Fruit fly (Drosophila melanogaster): ENCODE measurements around the gene Rcd4.

Gene Rcd4

dm6 chr2L:8374235-8374634, 8.4 kb upstream of the Rcd4 start, which contains the start of gene Wdr82:
Gene Wdr82, plus strand, starts transcription at chr2L:8374461.
- TF ChIP-seq Med (GFP tag) (peak; percentile 2), YL-1 (GFP tag; optimal IDR thresholded peaks at IDR 0.05) (peak; percentile 8), Ets97D (GFP tag; optimal IDR thresholded peaks at IDR 0.05) (peak; percentile 7), MBD-R2 (GFP tag; IDR thresholded peaks at IDR 0.05) (peak; percentile 77), BtbVII (GFP tag; optimal IDR thresholded peaks at IDR 0.05) (no peak), CG17912 (GFP tag; optimal IDR thresholded peaks at IDR 0.05) (no peak), crp (GFP tag; optimal IDR thresholded peaks at IDR 0.05) (peak in 1 of 2 experiments; percentile 8), CG42726 (GFP tag; IDR thresholded peaks at IDR 0.05; ENCODE audit: partially characterized antibody) (no peak), row (GFP tag; IDR thresholded peaks at IDR 0.05) (peak; percentile 41; the same call in 1 of the 3 replicates), zfh1 (GFP tag; IDR thresholded peaks at IDR 0.05) (no peak), exex (tag; optimal IDR thresholded peaks at IDR 0.05) (peak; percentile 7), CG16813 (GFP tag; IDR thresholded peaks at IDR 0.05; ENCODE audit: partially characterized antibody) (peak; percentile 69), CG13287 (GFP tag; IDR thresholded peaks at IDR 0.05; ENCODE audit: partially characterized antibody) (peak; percentile 85), inv (GFP tag; IDR thresholded peaks at IDR 0.05; ENCODE audit: partially characterized antibody) (peak; percentile 36; the same call in 1 of the 2 replicates), CG17829 (tag; optimal IDR thresholded peaks at IDR 0.05) (peak; percentile 31), vnd (GFP tag; IDR thresholded peaks at IDR 0.05; ENCODE audit: partially characterized antibody) (peak; percentile 65), CG12391 (tag; optimal IDR thresholded peaks at IDR 0.05) (no peak), sna (GFP tag; IDR thresholded peaks at IDR 0.05; ENCODE audit: partially characterized antibody) (peak; percentile 73), stwl (tag; optimal IDR thresholded peaks at IDR 0.05) (peak; percentile 86), p53 (GFP tag; optimal IDR thresholded peaks at IDR 0.05) (no peak), MESR4 (GFP tag; optimal IDR thresholded peaks at IDR 0.05) (peak; percentile 71), Hr39 (optimal IDR thresholded peaks at IDR 0.05) (no peak), unc-4 (GFP tag; IDR thresholded peaks at IDR 0.05; ENCODE audit: partially characterized antibody) (peak; percentile 76), nerfin-2 (GFP tag; IDR thresholded peaks at IDR 0.05; ENCODE audit: partially characterized antibody) (peak; percentile 76; the same call in 1 of the 2 replicates), CG2116 (GFP tag; optimal IDR thresholded peaks at IDR 0.05) (peak; percentile 61), Opbp (GFP tag; IDR thresholded peaks at IDR 0.05; ENCODE audit: partially characterized antibody) (peak; percentile 71; the same call in 2 of the 3 replicates), Oaz (GFP tag; IDR thresholded peaks at IDR 0.05) (no peak), hbn (GFP tag; IDR thresholded peaks at IDR 0.05; ENCODE audit: partially characterized antibody) (peak; percentile 61), pzg (GFP tag; optimal IDR thresholded peaks at IDR 0.05) (peak; percentile 65), Dfd (GFP tag; optimal IDR thresholded peaks at IDR 0.05) (no peak), sens (GFP tag) (peak; percentile 82), pnt (GFP tag; optimal IDR thresholded peaks at IDR 0.05) (no peak), HLH4C (GFP tag; IDR thresholded peaks at IDR 0.05; ENCODE audit: partially characterized antibody) (peak; percentile 84), trem (tag; optimal IDR thresholded peaks at IDR 0.05) (peak; percentile 42), Bteb2 (GFP tag; optimal IDR thresholded peaks at IDR 0.05) (no peak), CG14860 (GFP tag; IDR thresholded peaks at IDR 0.05; ENCODE audit: partially characterized antibody) (peak; percentile 62), CG34224 (GFP tag; IDR thresholded peaks at IDR 0.05; ENCODE audit: partially characterized antibody) (peak; percentile 93), Hmr (GFP tag; optimal IDR thresholded peaks at IDR 0.05) (no peak), bbx (GFP tag; IDR thresholded peaks at IDR 0.05; ENCODE audit: partially characterized antibody) (peak; percentile 87), CG2129 (GFP tag; IDR thresholded peaks at IDR 0.05; ENCODE audit: partially characterized antibody) (peak; percentile 55; the same call in 1 of the 2 replicates), Dll (GFP tag; IDR thresholded peaks at IDR 0.05; ENCODE audit: partially characterized antibody) (peak; percentile 77), tna (GFP tag; IDR thresholded peaks at IDR 0.05; ENCODE audit: partially characterized antibody) (peak; percentile 83), chinmo (GFP tag; IDR thresholded peaks at IDR 0.05; ENCODE audit: partially characterized antibody) (peak; percentile 83), amos (GFP tag; IDR thresholded peaks at IDR 0.05; ENCODE audit: partially characterized antibody) (peak; percentile 77), Dp (GFP tag; optimal IDR thresholded peaks at IDR 0.05) (peak; percentile 84), gro (GFP tag; optimal IDR thresholded peaks at IDR 0.05) (no peak), Dref (GFP tag; IDR thresholded peaks at IDR 0.05) (peak; percentile 85), knrl (GFP tag; IDR thresholded peaks at IDR 0.05; ENCODE audit: partially characterized antibody) (peak; percentile 55; the same call in 2 of the 3 replicates)

Measured in whole organism, embryonic.